Fruit fly (Drosophila melanogaster) whole organism, prepupa: ENCODE measurements around the gene CG3246.

Source experiments
- CG11294 ChIP-seq: fragments of 200-800 bp; sonication (Bioruptor generic); IDR thresholded peaks from 2 replicates; pipeline ENCODE4 v1.3.6; 2022; ENCODE audit warnings: missing biosample characterization, missing genetic modification characterization
- Sox102F ChIP-seq: fragments of 200-800 bp; sonication (Bioruptor generic); optimal IDR thresholded peaks from 2 replicates; lab custom pipeline; 2016; ENCODE audit warnings: missing biosample characterization, mild to moderate bottlenecking, missing genetic modification characterization
- pdm3 ChIP-seq: fragments of 200-800 bp; sonication (Bioruptor generic); optimal IDR thresholded peaks from 3 replicates; lab custom pipeline; 2016; ENCODE audit warnings: missing biosample characterization, missing genetic modification characterization

- TF ChIP-seq pdm3 (GFP tag; lab: Kevin White, UChicago) (no peak), Sox102F (no peak), CG11294 (no peak)
These were observed 44.6 kb upstream of the CG3246 start for dm6 chr2L:3506322-3506721.
